Worm (Caenorhabditis elegans): ENCODE results near the gene C49C3.21.

- no peak for TF ChIP-seq dao-5 (tag; optimal IDR thresholded peaks at IDR 0.05)
- TF ChIP-seq him-1 (tag; optimal IDR thresholded peaks at IDR 0.05), result no peak
- TF ChIP-seq W03F9.2 (tag; optimal IDR thresholded peaks at IDR 0.05), result no peak
Observed at ce11 chrIV:17341033-17341432, 1.7 kb upstream of the C49C3.21 start.
